Fruit fly (Drosophila melanogaster) whole organism, adult: ENCODE results near the gene Hml.

ENCODE experiments used
- CG11617 ChIP-seq: fragments of 200-800 bp; sonication (Bioruptor generic); optimal IDR thresholded peaks from 2 replicates; lab custom pipeline; 2017; ENCODE audit warnings: mild to moderate bottlenecking, missing biosample characterization, missing genetic modification reagents, missing genetic modification characterization
- CG12768 ChIP-seq: fragments of 200-800 bp; sonication (Bioruptor generic); optimal IDR thresholded peaks from 2 replicates; lab custom pipeline; 2017; ENCODE audit warnings: missing biosample characterization, missing genetic modification characterization, mild to moderate bottlenecking, moderate library complexity, missing genetic modification reagents
- CG14711 ChIP-seq: fragments of 200-800 bp; sonication (Bioruptor generic); optimal IDR thresholded peaks from 2 replicates; lab custom pipeline; 2018; ENCODE audit warnings: missing biosample characterization, mild to moderate bottlenecking, missing genetic modification characterization, moderate library complexity
- CG1620 ChIP-seq: fragments of 200-800 bp; sonication (Bioruptor generic); optimal IDR thresholded peaks from 2 replicates; lab custom pipeline; 2016; ENCODE audit warnings: missing biosample characterization, missing genetic modification characterization
- CG33017 ChIP-seq: fragments of 200-800 bp; sonication (Bioruptor generic); optimal IDR thresholded peaks from 2 replicates; lab custom pipeline; 2018; ENCODE audit warnings: missing biosample characterization, mild to moderate bottlenecking, missing genetic modification characterization, moderate library complexity
- CG5204 ChIP-seq: fragments of 200-800 bp; sonication (Bioruptor generic); optimal IDR thresholded peaks from 2 replicates; lab custom pipeline; 2016; ENCODE audit warnings: missing biosample characterization, missing genetic modification characterization
- CG7045 ChIP-seq: fragments of 200-800 bp; sonication (Bioruptor generic); optimal IDR thresholded peaks from 2 replicates; lab custom pipeline; 2017; ENCODE audit warnings: missing biosample characterization, mild to moderate bottlenecking, missing genetic modification characterization
- CG7101 ChIP-seq: fragments of 200-800 bp; sonication (Bioruptor generic); optimal IDR thresholded peaks from 2 replicates; lab custom pipeline; 2018; ENCODE audit warnings: missing biosample characterization, mild to moderate bottlenecking, missing genetic modification characterization, moderate library complexity
- Clk ChIP-seq: fragments of 200-800 bp; sonication (Bioruptor generic); optimal IDR thresholded peaks from 2 replicates; lab custom pipeline; 2017; ENCODE audit warnings: missing biosample characterization, missing genetic modification characterization
- Crg-1 ChIP-seq: fragments of 200-800 bp; sonication (Bioruptor generic); optimal IDR thresholded peaks from 2 replicates; lab custom pipeline; 2016; ENCODE audit warnings: missing biosample characterization, missing genetic modification characterization
- Hr96 ChIP-seq: fragments of 200-800 bp; sonication (Bioruptor generic); optimal IDR thresholded peaks from 2 replicates; lab custom pipeline; 2016; ENCODE audit warnings: missing biosample characterization, missing genetic modification characterization
- Mnt ChIP-seq: fragments of 200-800 bp; sonication (Bioruptor generic); optimal IDR thresholded peaks from 2 replicates; lab custom pipeline; 2016; ENCODE audit warnings: missing biosample characterization, mild to moderate bottlenecking, missing genetic modification characterization
- bab1 ChIP-seq: fragments of 200-800 bp; sonication (Bioruptor generic); optimal IDR thresholded peaks from 3 replicates; lab custom pipeline; 2019; ENCODE audit warnings: missing biosample characterization, mild to moderate bottlenecking, missing genetic modification characterization, moderate library complexity
- cic ChIP-seq: fragments of 200-800 bp; sonication (Bioruptor generic); optimal IDR thresholded peaks from 2 replicates; lab custom pipeline; 2017; ENCODE audit warnings: missing biosample characterization, mild to moderate bottlenecking, missing genetic modification characterization, moderate library complexity
- cnc ChIP-seq, 2 experiments: fragments of >200 bp; optimal IDR thresholded peaks; 2 replicates each; lab custom pipeline; 2017
- kay ChIP-seq: fragments of 200-800 bp; sonication (Bioruptor generic); peaks from one replicate; lab custom pipeline; 2016; ENCODE audit warnings: missing biosample characterization, missing genetic modification characterization, borderline replicate concordance
- ovo ChIP-seq: fragments of 200-800 bp; sonication (Bioruptor generic); optimal IDR thresholded peaks from 2 replicates; lab custom pipeline; 2016; ENCODE audit warnings: missing biosample characterization, missing genetic modification characterization
- pad ChIP-seq: fragments of 200-800 bp; sonication (Bioruptor generic); optimal IDR thresholded peaks from 3 replicates; lab custom pipeline; 2017; ENCODE audit warnings: missing biosample characterization, missing genetic modification characterization, mild to moderate bottlenecking, moderate library complexity, missing genetic modification reagents
- tj ChIP-seq: fragments of 200-800 bp; sonication (Bioruptor generic); optimal IDR thresholded peaks from 3 replicates; lab custom pipeline; 2017; ENCODE audit warnings: missing biosample characterization, mild to moderate bottlenecking, missing genetic modification characterization, moderate library complexity
- toe ChIP-seq: fragments of 200-800 bp; sonication (Bioruptor generic); optimal IDR thresholded peaks from 2 replicates; lab custom pipeline; 2016; ENCODE audit warnings: missing biosample characterization, missing genetic modification characterization

Hml gene

dm6 chr3L:13859688-13860373 is 14.0 kb downstream of the Hml start:
- TF ChIP-seq Clk = no peak
- peak in 1 of 2 experiments; percentile 4 for TF ChIP-seq cnc (optimal IDR thresholded peaks at IDR 0.05; lab: Kevin White, UChicago)
- TF ChIP-seq bab1 (GFP tag; lab: Kevin White, UChicago) = no peak

dm6 chr3L:13862403-13862802 is 16.5 kb downstream of the Hml start:
- TF ChIP-seq Hr96 (GFP tag; lab: Kevin White, UChicago) (peak; percentile 12), CG7045 (no peak), ovo (GFP tag; lab: Kevin White, UChicago) (no peak), CG1620 (no peak), toe (peak; percentile 14), CG33017 (tag; lab: Kevin White, UChicago) (peak; percentile 30), CG5204 (no peak), Mnt (GFP tag; lab: Kevin White, UChicago) (peak; percentile 44), CG7101 (tag; lab: Kevin White, UChicago) (peak; percentile 38), pad (GFP tag; lab: Kevin White, UChicago) (peak; percentile 12), cic (GFP tag; lab: Kevin White, UChicago) (peak; percentile 54), bab1 (GFP tag; lab: Kevin White, UChicago) (no peak)

DNA sequence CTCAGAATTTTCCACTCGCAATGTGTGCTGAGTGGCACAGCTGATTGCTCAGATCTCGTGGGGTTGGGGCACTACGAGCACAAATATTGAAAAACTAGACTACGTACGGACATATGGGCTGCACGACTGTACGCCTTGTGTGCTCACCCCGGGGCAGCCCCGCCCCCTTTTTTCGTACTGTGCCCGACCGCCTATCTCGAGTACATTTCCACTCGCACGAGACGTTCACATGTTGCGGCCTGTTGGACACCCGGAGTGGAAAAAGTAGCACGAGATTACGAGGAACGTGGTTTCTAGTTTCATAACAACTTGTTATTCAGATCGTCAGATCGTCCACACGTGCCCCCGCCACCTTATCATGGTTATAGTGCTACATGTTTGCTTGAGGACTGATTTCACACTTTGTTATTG is 17.5 kb downstream of the Hml start:
- TF ChIP-seq CG7101 (tag; lab: Kevin White, UChicago) (no peak), CG1620 (no peak), Hr96 (GFP tag; lab: Kevin White, UChicago) (no peak), CG5204 (no peak), cic (GFP tag; lab: Kevin White, UChicago) (no peak), CG11617 (GFP tag; lab: Kevin White, UChicago) (no peak), bab1 (GFP tag; lab: Kevin White, UChicago) (no peak), Mnt (GFP tag; lab: Kevin White, UChicago) (no peak), pad (GFP tag; lab: Kevin White, UChicago) (no peak), toe (no peak), kay (GFP tag; lab: Kevin White, UChicago) (no peak), CG33017 (tag; lab: Kevin White, UChicago) (no peak), ovo (GFP tag; lab: Kevin White, UChicago) (no peak)

- TF ChIP-seq ovo (GFP tag; lab: Kevin White, UChicago) (no peak), Hr96 (GFP tag; lab: Kevin White, UChicago) (no peak), Mnt (GFP tag; lab: Kevin White, UChicago) (no peak), Crg-1 (GFP tag; lab: Kevin White, UChicago) (no peak), pad (GFP tag; lab: Kevin White, UChicago) (no peak), Clk (no peak), tj (no peak), CG33017 (tag; lab: Kevin White, UChicago) (no peak), kay (GFP tag; lab: Kevin White, UChicago) (no peak), CG5204 (no peak), CG11617 (GFP tag; lab: Kevin White, UChicago) (no peak), CG7101 (tag; lab: Kevin White, UChicago) (no peak), CG12768 (no peak), CG14711 (tag; lab: Kevin White, UChicago) (no peak), toe (no peak), bab1 (GFP tag; lab: Kevin White, UChicago) (no peak), CG1620 (no peak), cic (GFP tag; lab: Kevin White, UChicago) (no peak)
Measured at dm6 chr3L:13864568-13864967, 18.7 kb downstream of the Hml start.

dm6 chr3L:13865484-13865883 is 19.6 kb downstream of the Hml start:
- TF ChIP-seq CG11617 (GFP tag; lab: Kevin White, UChicago) = no peak
- TF ChIP-seq Clk = no peak
- no peak for TF ChIP-seq ovo (GFP tag; lab: Kevin White, UChicago)
- no peak for TF ChIP-seq pad (GFP tag; lab: Kevin White, UChicago)
- TF ChIP-seq toe = no peak
- no peak for TF ChIP-seq cnc (optimal IDR thresholded peaks at IDR 0.05; lab: Kevin White, UChicago)
- no peak for TF ChIP-seq CG7045
- TF ChIP-seq bab1 (GFP tag; lab: Kevin White, UChicago) = no peak
- no peak for TF ChIP-seq CG33017 (tag; lab: Kevin White, UChicago)
- TF ChIP-seq Crg-1 (GFP tag; lab: Kevin White, UChicago) = no peak
- TF ChIP-seq tj = no peak
- peak; percentile 28 for TF ChIP-seq CG14711 (tag; lab: Kevin White, UChicago)
- TF ChIP-seq CG1620 = no peak
- no peak for TF ChIP-seq cic (GFP tag; lab: Kevin White, UChicago)
- TF ChIP-seq CG7101 (tag; lab: Kevin White, UChicago) = peak; percentile 48
- peak; percentile 19 for TF ChIP-seq Hr96 (GFP tag; lab: Kevin White, UChicago)
- no peak for TF ChIP-seq kay (GFP tag; lab: Kevin White, UChicago)
- TF ChIP-seq CG5204 = no peak
- no peak for TF ChIP-seq CG12768
- TF ChIP-seq Mnt (GFP tag; lab: Kevin White, UChicago) = no peak

dm6 chr3L:13866270-13866669 is 20.4 kb downstream of the Hml start:
- TF ChIP-seq Hr96 (GFP tag; lab: Kevin White, UChicago) = no peak
- peak; percentile 69 for TF ChIP-seq kay (GFP tag; lab: Kevin White, UChicago)
